Fruit fly (Drosophila melanogaster): ENCODE measurements around the gene RpS3.

dm6 chr3R:23325710-23326109 is 32.9 kb upstream of the RpS3 start:
- no peak for TF ChIP-seq CG8119 (GFP tag; IDR thresholded peaks at IDR 0.05)
- no peak for TF ChIP-seq fd85E (GFP tag; optimal IDR thresholded peaks at IDR 0.05)
- TF ChIP-seq fkh (GFP tag; optimal IDR thresholded peaks at IDR 0.05) = no peak
- no peak for TF ChIP-seq pdm3 (GFP tag; optimal IDR thresholded peaks at IDR 0.05)
- TF ChIP-seq CG8632 (GFP tag; optimal IDR thresholded peaks at IDR 0.05) = no peak
- no peak for TF ChIP-seq CG6854 (GFP tag; optimal IDR thresholded peaks at IDR 0.05)
- TF ChIP-seq achi (GFP tag; optimal IDR thresholded peaks at IDR 0.05) = no peak
- no peak for TF ChIP-seq Ets21C (GFP tag; optimal IDR thresholded peaks at IDR 0.05)
- no peak for TF ChIP-seq cyc (GFP tag; optimal IDR thresholded peaks at IDR 0.05)
